Fruit fly (Drosophila melanogaster) whole organism, embryonic: ENCODE data around the gene CG17777.

Source experiments
- Antp ChIP-seq: fragments of 200-800 bp; sonication (Bioruptor generic); optimal IDR thresholded peaks from 3 replicates; lab custom pipeline; 2016; ENCODE audit warnings: missing biosample characterization, missing genetic modification characterization
- CG10147 ChIP-seq: fragments of 200-800 bp; sonication (Bioruptor generic); optimal IDR thresholded peaks from 2 replicates; lab custom pipeline; 2019; ENCODE audit warnings: missing biosample characterization, mild to moderate bottlenecking, missing genetic modification characterization, moderate library complexity
- CG10267 ChIP-seq: fragments of 200-800 bp; sonication (Bioruptor generic); optimal IDR thresholded peaks from 2 replicates; lab custom pipeline; 2018; ENCODE audit warnings: missing biosample characterization, mild to moderate bottlenecking, missing genetic modification characterization, moderate library complexity
- CG10321 ChIP-seq: fragments of 200-800 bp; sonication (Bioruptor generic); IDR thresholded peaks from 2 replicates; pipeline ENCODE4 v1.3.6; 2022; ENCODE audit warnings: missing biosample characterization, missing genetic modification characterization
- CG12391 ChIP-seq: fragments of 200-800 bp; sonication (Bioruptor generic); optimal IDR thresholded peaks from 3 replicates; lab custom pipeline; 2018; ENCODE audit warnings: missing biosample characterization, mild to moderate bottlenecking, missing genetic modification characterization, moderate library complexity
- CG15011 ChIP-seq: fragments of 200-800 bp; sonication (Bioruptor generic); optimal IDR thresholded peaks from 3 replicates; lab custom pipeline; 2018; ENCODE audit warnings: missing biosample characterization, mild to moderate bottlenecking, missing genetic modification characterization
- CG15269 ChIP-seq: fragments of 200-800 bp; sonication (Bioruptor generic); optimal IDR thresholded peaks from 2 replicates; lab custom pipeline; 2018; ENCODE audit warnings: missing biosample characterization, mild to moderate bottlenecking, missing genetic modification characterization, moderate library complexity
- CG15696 ChIP-seq: fragments of 200-800 bp; sonication (Bioruptor generic); optimal IDR thresholded peaks from 2 replicates; lab custom pipeline; 2019; ENCODE audit warnings: missing biosample characterization, mild to moderate bottlenecking, missing genetic modification characterization, moderate library complexity
- CG1602 ChIP-seq: fragments of 200-800 bp; sonication (Bioruptor generic); optimal IDR thresholded peaks from 3 replicates; lab custom pipeline; 2016; ENCODE audit warnings: missing biosample characterization, missing genetic modification characterization
- CG17385 ChIP-seq: fragments of 200-800 bp; sonication (Bioruptor generic); optimal IDR thresholded peaks from 3 replicates; lab custom pipeline; 2018; ENCODE audit warnings: missing biosample characterization, mild to moderate bottlenecking, missing genetic modification characterization
- CG17802 ChIP-seq: fragments of 200-800 bp; sonication (Bioruptor generic); optimal IDR thresholded peaks from 2 replicates; lab custom pipeline; 2018; ENCODE audit warnings: missing biosample characterization, mild to moderate bottlenecking, missing genetic modification characterization, moderate library complexity
- CG1832 ChIP-seq: fragments of 200-800 bp; sonication (Bioruptor generic); optimal IDR thresholded peaks from 2 replicates; lab custom pipeline; 2017; ENCODE audit warnings: missing biosample characterization, mild to moderate bottlenecking, missing genetic modification characterization, inconsistent platforms
- CG18476 ChIP-seq: fragments of 200-800 bp; sonication (Bioruptor generic); optimal IDR thresholded peaks from 2 replicates; lab custom pipeline; 2016; ENCODE audit warnings: missing biosample characterization, mild to moderate bottlenecking, missing genetic modification characterization
- CG30431 ChIP-seq: fragments of 200-800 bp; sonication (Bioruptor generic); optimal IDR thresholded peaks from 2 replicates; lab custom pipeline; 2017; ENCODE audit warnings: missing biosample characterization, missing genetic modification characterization
- CG34422 ChIP-seq: fragments of 200-800 bp; sonication (Bioruptor generic); IDR thresholded peaks from 3 replicates; pipeline ENCODE4 v1.3.6; 2022; ENCODE audit warnings: missing biosample characterization, missing genetic modification characterization
- CG3838 ChIP-seq: fragments of 200-800 bp; sonication (Bioruptor generic); optimal IDR thresholded peaks from 3 replicates; lab custom pipeline; 2016; ENCODE audit warnings: missing biosample characterization, missing genetic modification characterization
- CG4360 ChIP-seq: fragments of 200-800 bp; sonication (Bioruptor generic); IDR thresholded peaks from 2 replicates; pipeline ENCODE4 v1.3.6; 2022; ENCODE audit warnings: missing biosample characterization, missing genetic modification characterization
- CG7556 ChIP-seq: fragments of 200-800 bp; sonication (Bioruptor generic); optimal IDR thresholded peaks from 2 replicates; lab custom pipeline; 2017; ENCODE audit warnings: missing biosample characterization, mild to moderate bottlenecking, missing genetic modification characterization
- CG7839 ChIP-seq: fragments of 200-800 bp; sonication (Bioruptor generic); optimal IDR thresholded peaks from 3 replicates; lab custom pipeline; 2018; ENCODE audit warnings: missing biosample characterization, mild to moderate bottlenecking, missing genetic modification characterization, moderate library complexity
- CG7963 ChIP-seq: fragments of 200-800 bp; sonication (Bioruptor generic); IDR thresholded peaks from 3 replicates; pipeline ENCODE4 v1.3.6; 2022; ENCODE audit warnings: missing biosample characterization, missing genetic modification characterization; ENCODE audit not compliant: partially characterized antibody
- CG8944 ChIP-seq: fragments of 200-800 bp; sonication (Bioruptor generic); optimal IDR thresholded peaks from 3 replicates; lab custom pipeline; 2016; ENCODE audit warnings: missing biosample characterization, missing genetic modification characterization
- CG9797 ChIP-seq: fragments of 200-800 bp; sonication (Bioruptor generic); optimal IDR thresholded peaks from 3 replicates; lab custom pipeline; 2018; ENCODE audit warnings: missing biosample characterization, mild to moderate bottlenecking, missing genetic modification characterization
- CG9932 ChIP-seq: fragments of 200-800 bp; sonication (Bioruptor generic); IDR thresholded peaks from 2 replicates; pipeline ENCODE4 v1.3.6; 2022; ENCODE audit warnings: missing biosample characterization, missing genetic modification characterization
- CrebB ChIP-seq: fragments of 200-800 bp; sonication (Bioruptor generic); optimal IDR thresholded peaks from 3 replicates; lab custom pipeline; 2018; ENCODE audit warnings: missing biosample characterization, mild to moderate bottlenecking, missing genetic modification characterization
- D19B ChIP-seq: fragments of 200-800 bp; sonication (Bioruptor generic); optimal IDR thresholded peaks from 2 replicates; lab custom pipeline; 2017; ENCODE audit warnings: missing biosample characterization, mild to moderate bottlenecking, missing genetic modification characterization
- Doc2 ChIP-seq: fragments of 200-800 bp; sonication (Bioruptor generic); IDR thresholded peaks from 2 replicates; pipeline ENCODE4 v1.3.6; 2022; ENCODE audit warnings: missing biosample characterization, missing genetic modification characterization
- Ets65A ChIP-seq: fragments of 200-800 bp; sonication (Bioruptor generic); peaks from one replicate; lab custom pipeline; 2016; ENCODE audit warnings: missing biosample characterization, missing genetic modification characterization
- Fer3 ChIP-seq: fragments of 200-800 bp; sonication (Bioruptor generic); optimal IDR thresholded peaks from 2 replicates; lab custom pipeline; 2018; ENCODE audit warnings: missing biosample characterization, mild to moderate bottlenecking, missing genetic modification characterization, moderate library complexity
- Hand ChIP-seq: fragments of 200-800 bp; sonication (Bioruptor generic); optimal IDR thresholded peaks from 2 replicates; lab custom pipeline; 2017; ENCODE audit warnings: mild to moderate bottlenecking, missing biosample characterization, missing genetic modification reagents, missing genetic modification characterization
- HmgD ChIP-seq: fragments of 200-800 bp; sonication (Bioruptor generic); optimal IDR thresholded peaks from 3 replicates; lab custom pipeline; 2016; ENCODE audit warnings: missing biosample characterization, missing genetic modification characterization
- Lpt ChIP-seq: fragments of >200 bp; optimal IDR thresholded peaks from 2 replicates; lab custom pipeline; 2018; ENCODE audit warnings: missing biosample characterization, missing genetic modification characterization
- NC2β ChIP-seq: fragments of 200-800 bp; sonication (Bioruptor generic); optimal IDR thresholded peaks from 2 replicates; lab custom pipeline; 2016; ENCODE audit warnings: missing biosample characterization, missing genetic modification characterization
- Vsx1 ChIP-seq: fragments of 200-800 bp; sonication (Bioruptor generic); optimal IDR thresholded peaks from 2 replicates; lab custom pipeline; 2017; ENCODE audit warnings: missing biosample characterization, mild to moderate bottlenecking, missing genetic modification characterization, missing genetic modification reagents
- YL-1 ChIP-seq: fragments of 200-800 bp; sonication (Bioruptor generic); optimal IDR thresholded peaks from 3 replicates; lab custom pipeline; 2017; ENCODE audit warnings: missing biosample characterization, mild to moderate bottlenecking, missing genetic modification characterization
- amos ChIP-seq: fragments of 200-800 bp; sonication (Bioruptor generic); IDR thresholded peaks from 2 replicates; pipeline ENCODE4 v1.3.6; 2022; ENCODE audit warnings: missing biosample characterization, missing genetic modification characterization; ENCODE audit not compliant: partially characterized antibody
- ap ChIP-seq: fragments of 200-800 bp; sonication (Bioruptor generic); IDR thresholded peaks from 2 replicates; pipeline ENCODE4 v1.3.6; 2022; ENCODE audit warnings: missing biosample characterization, missing genetic modification characterization
- chinmo ChIP-seq: fragments of 200-800 bp; sonication (Bioruptor generic); IDR thresholded peaks from 4 replicates; pipeline ENCODE4 v1.3.6; 2022; ENCODE audit warnings: missing biosample characterization, missing genetic modification characterization; ENCODE audit not compliant: partially characterized antibody
- dmrt99B ChIP-seq: fragments of 200-800 bp; sonication (Bioruptor generic); optimal IDR thresholded peaks from 2 replicates; lab custom pipeline; 2018; ENCODE audit warnings: missing biosample characterization, mild to moderate bottlenecking, missing genetic modification characterization, moderate library complexity
- fd64A ChIP-seq: fragments of 200-800 bp; sonication (Bioruptor generic); optimal IDR thresholded peaks from 3 replicates; lab custom pipeline; 2018; ENCODE audit warnings: missing biosample characterization, mild to moderate bottlenecking, missing genetic modification characterization
- hbn ChIP-seq: fragments of 200-800 bp; sonication (Bioruptor generic); IDR thresholded peaks from 2 replicates; pipeline ENCODE4 v1.3.6; 2022; ENCODE audit warnings: missing biosample characterization, missing genetic modification characterization; ENCODE audit not compliant: partially characterized antibody
- jumu ChIP-seq: fragments of 200-800 bp; sonication (Bioruptor generic); optimal IDR thresholded peaks from 3 replicates; lab custom pipeline; 2016; ENCODE audit warnings: missing biosample characterization, missing genetic modification characterization
- lbe ChIP-seq: fragments of 200-800 bp; sonication (Bioruptor generic); optimal IDR thresholded peaks from 2 replicates; lab custom pipeline; 2016; ENCODE audit warnings: missing biosample characterization, mild to moderate bottlenecking, missing genetic modification characterization
- nmo ChIP-seq: fragments of 200-800 bp; sonication (Bioruptor generic); optimal IDR thresholded peaks from 2 replicates; lab custom pipeline; 2018; ENCODE audit warnings: missing biosample characterization, mild to moderate bottlenecking, missing genetic modification characterization, moderate library complexity
- ranshi ChIP-seq: fragments of 200-800 bp; sonication (Bioruptor generic); IDR thresholded peaks from 2 replicates; pipeline ENCODE4 v1.3.6; 2022; ENCODE audit warnings: missing biosample characterization, missing genetic modification characterization
- row ChIP-seq: fragments of 200-800 bp; sonication (Bioruptor generic); IDR thresholded peaks from 3 replicates; pipeline ENCODE4 v1.3.6; 2022; ENCODE audit warnings: missing biosample characterization, missing genetic modification characterization
- schlank ChIP-seq: fragments of 200-800 bp; sonication (Bioruptor generic); optimal IDR thresholded peaks from 2 replicates; lab custom pipeline; 2018; ENCODE audit warnings: missing biosample characterization, mild to moderate bottlenecking, missing genetic modification characterization
- sd ChIP-seq: fragments of 200-800 bp; sonication (Bioruptor generic); optimal IDR thresholded peaks from 3 replicates; lab custom pipeline; 2018; ENCODE audit warnings: missing biosample characterization, mild to moderate bottlenecking, missing genetic modification characterization, moderate library complexity
- sqz ChIP-seq: fragments of 200-800 bp; sonication (Bioruptor generic); optimal IDR thresholded peaks from 3 replicates; lab custom pipeline; 2018; ENCODE audit warnings: missing biosample characterization, mild to moderate bottlenecking, missing genetic modification characterization
- stc ChIP-seq: fragments of 200-800 bp; sonication (Bioruptor generic); IDR thresholded peaks from 2 replicates; pipeline ENCODE4 v1.3.6; 2022; ENCODE audit warnings: missing biosample characterization, missing genetic modification characterization

Gene CG17777

dm6 chrX:2155868-2156267 lies 30.8 kb upstream of the CG17777 start (continued):
- no peak for TF ChIP-seq CG7963
- no peak for TF ChIP-seq CG9797
- no peak for TF ChIP-seq CG12391 (tag; lab: Kevin White, UChicago)
- TF ChIP-seq CG7839 (tag; lab: Kevin White, UChicago): no peak
- no peak for TF ChIP-seq CG15011 (GFP tag; lab: Kevin White, UChicago)
- TF ChIP-seq CG10267 (tag; lab: Kevin White, UChicago): peak; percentile 20
- TF ChIP-seq CG1602 (GFP tag; lab: Kevin White, UChicago): no peak

dm6 chrX:2157929-2158610 lies 28.6 kb upstream of the CG17777 start:
- no peak for TF ChIP-seq row (GFP tag; lab: Robert Waterston, UW)
- TF ChIP-seq CG17802: no peak
- no peak for TF ChIP-seq CG17385 (GFP tag; lab: Kevin White, UChicago)
- no peak for TF ChIP-seq nmo (GFP tag; lab: Kevin White, UChicago)
- TF ChIP-seq CG4360 (GFP tag; lab: Robert Waterston, UW): peak; percentile 41
- peak; percentile 36; the same call in 1 of the 3 replicates for TF ChIP-seq CG34422 (GFP tag; lab: Robert Waterston, UW)
- TF ChIP-seq Doc2 (GFP tag; lab: Robert Waterston, UW): no peak
- TF ChIP-seq D19B (GFP tag; lab: Kevin White, UChicago): no peak
- TF ChIP-seq CG18476 (GFP tag; lab: Kevin White, UChicago): no peak
- no peak for TF ChIP-seq schlank
- no peak for TF ChIP-seq CG30431
- no peak for TF ChIP-seq CG15269
- peak; percentile 48; the same call in 1 of the 4 replicates for TF ChIP-seq chinmo (GFP tag; lab: Robert Waterston, UW)
- TF ChIP-seq Hand (GFP tag; lab: Kevin White, UChicago): no peak
- no peak for TF ChIP-seq CG10147 (GFP tag; lab: Kevin White, UChicago)
- no peak for TF ChIP-seq dmrt99B (tag; lab: Kevin White, UChicago)
- peak; percentile 79 for TF ChIP-seq CG1832 (GFP tag; lab: Kevin White, UChicago)
- no peak for TF ChIP-seq Lpt (GFP tag; lab: Kevin White, UChicago)
- no peak for TF ChIP-seq stc (GFP tag; lab: Robert Waterston, UW)
- peak; percentile 4 for TF ChIP-seq HmgD
- no peak for TF ChIP-seq Ets65A (GFP tag; lab: Kevin White, UChicago)
- TF ChIP-seq CG10321 (GFP tag; lab: Robert Waterston, UW): peak; percentile 93
- TF ChIP-seq sqz (GFP tag; lab: Kevin White, UChicago): peak; percentile 29
- no peak for TF ChIP-seq Antp
- TF ChIP-seq CG15696: no peak
- TF ChIP-seq CG7556 (GFP tag; lab: Kevin White, UChicago): no peak
- TF ChIP-seq CG8944 (GFP tag; lab: Kevin White, UChicago): no peak
- TF ChIP-seq Vsx1 (GFP tag; lab: Kevin White, UChicago): no peak
- no peak for TF ChIP-seq hbn (GFP tag; lab: Robert Waterston, UW)
- TF ChIP-seq NC2β (GFP tag; lab: Kevin White, UChicago): no peak
- peak; percentile 77 for TF ChIP-seq sd (tag; lab: Kevin White, UChicago)
- TF ChIP-seq amos (GFP tag; lab: Robert Waterston, UW): no peak
- TF ChIP-seq Fer3 (tag; lab: Kevin White, UChicago): no peak
- TF ChIP-seq jumu (GFP tag; lab: Kevin White, UChicago): no peak
- no peak for TF ChIP-seq CrebB (tag; lab: Kevin White, UChicago)
- TF ChIP-seq CG3838 (GFP tag; lab: Kevin White, UChicago): no peak
- no peak for TF ChIP-seq ap (GFP tag; lab: Robert Waterston, UW)
- TF ChIP-seq ranshi (GFP tag; lab: Robert Waterston, UW): no peak
- TF ChIP-seq CG9932: no peak
- no peak for TF ChIP-seq lbe (GFP tag; lab: Kevin White, UChicago)
- TF ChIP-seq fd64A (GFP tag; lab: Kevin White, UChicago): no peak
- TF ChIP-seq YL-1 (GFP tag; lab: Kevin White, UChicago): peak; percentile 23
